Worm (Caenorhabditis elegans): ENCODE results near the gene C06B8.2.

The C06B8.2 gene

ce11 chrV:15505068-15505467 is 26.5 kb upstream of the C06B8.2 start (continued):
- TF ChIP-seq nhr-90 (tag; optimal IDR thresholded peaks at IDR 0.05; ENCODE audit: poor library complexity): peak; percentile 56
- TF ChIP-seq nhr-11 (tag; optimal IDR thresholded peaks at IDR 0.05): no peak
- TF ChIP-seq nhr-20 (tag; optimal IDR thresholded peaks at IDR 0.05): peak; percentile 55
- peak; percentile 49 for TF ChIP-seq nhr-77 (tag; optimal IDR thresholded peaks at IDR 0.05)
- TF ChIP-seq fkh-8 (tag; optimal IDR thresholded peaks at IDR 0.05): no peak
- peak; percentile 54 for TF ChIP-seq nhr-47 (tag; optimal IDR thresholded peaks at IDR 0.05)
- no peak for TF ChIP-seq hlh-17 (GFP tag; optimal IDR thresholded peaks at IDR 0.05; ENCODE audit: borderline replicate concordance)
- TF ChIP-seq zip-4 (GFP tag; optimal IDR thresholded peaks at IDR 0.05): no peak
- TF ChIP-seq grh-1 (GFP tag; IDR thresholded peaks at IDR 0.05): no peak
- TF ChIP-seq sox-4 (tag; optimal IDR thresholded peaks at IDR 0.05): no peak
- TF ChIP-seq zag-1 (tag; optimal IDR thresholded peaks at IDR 0.05): no peak
- TF ChIP-seq unc-62 (GFP tag; optimal IDR thresholded peaks at IDR 0.05): no peak
- no peak for TF ChIP-seq hpl-2 (GFP tag; optimal IDR thresholded peaks at IDR 0.05)
- TF ChIP-seq elt-2 (tag; optimal IDR thresholded peaks at IDR 0.05): peak; percentile 15
- no peak for TF ChIP-seq hlh-4 (tag; optimal IDR thresholded peaks at IDR 0.05)
- TF ChIP-seq sup-37 (GFP tag; optimal IDR thresholded peaks at IDR 0.05): peak; percentile 11
- TF ChIP-seq mep-1 (tag; optimal IDR thresholded peaks at IDR 0.05): no peak
- TF ChIP-seq snu-23 (GFP tag; optimal IDR thresholded peaks at IDR 0.05): peak; percentile 51
- peak; percentile 1 for TF ChIP-seq xbp-1 (tag; optimal IDR thresholded peaks at IDR 0.05)
- TF ChIP-seq Y116A8C.19 (tag; optimal IDR thresholded peaks at IDR 0.05; ENCODE audit: borderline replicate concordance): no peak
- no peak for TF ChIP-seq nhr-28 (tag; optimal IDR thresholded peaks at IDR 0.05)
- TF ChIP-seq ceh-63 (GFP tag; optimal IDR thresholded peaks at IDR 0.05): no peak
- no peak for TF ChIP-seq pqm-1 (tag; optimal IDR thresholded peaks at IDR 0.05)
- TF ChIP-seq mab-9 (GFP tag; IDR thresholded peaks at IDR 0.05): no peak
- peak; percentile 73 for TF ChIP-seq rnt-1 (tag; optimal IDR thresholded peaks at IDR 0.05)
- TF ChIP-seq blmp-1 (tag; optimal IDR thresholded peaks at IDR 0.05): no peak
- peak; percentile 37 for TF ChIP-seq C16A3.4 (tag; optimal IDR thresholded peaks at IDR 0.05)
- no peak for TF ChIP-seq aly-2 (tag; optimal IDR thresholded peaks at IDR 0.05)
- TF ChIP-seq lin-14 (GFP tag; optimal IDR thresholded peaks at IDR 0.05): no peak
- TF ChIP-seq sptf-1 (tag; optimal IDR thresholded peaks at IDR 0.05): no peak
- no peak for TF ChIP-seq ets-5 (GFP tag; IDR thresholded peaks at IDR 0.05)
- no peak for TF ChIP-seq ceh-90 (tag; optimal IDR thresholded peaks at IDR 0.05)
- TF ChIP-seq elt-3 (tag; optimal IDR thresholded peaks at IDR 0.05): no peak
- peak; percentile 41 for TF ChIP-seq skn-1 (tag; optimal IDR thresholded peaks at IDR 0.05)
- no peak for TF ChIP-seq dsc-1 (tag; optimal IDR thresholded peaks at IDR 0.05)
- TF ChIP-seq ztf-11 (tag; optimal IDR thresholded peaks at IDR 0.05): peak in 1 of 2 experiments; percentile 4
- peak; percentile 0 for TF ChIP-seq jun-1 (tag; optimal IDR thresholded peaks at IDR 0.05)
- peak; percentile 28 to 65 for TF ChIP-seq lin-35 (GFP tag; optimal IDR thresholded peaks at IDR 0.05)
- no peak for TF ChIP-seq F16B12.6 (tag; optimal IDR thresholded peaks at IDR 0.05)

ce11 chrV:15503603-15504002 is 25.1 kb upstream of the C06B8.2 start:
- TF ChIP-seq elt-3 (tag; optimal IDR thresholded peaks at IDR 0.05): no peak
- no peak for TF ChIP-seq efl-1 (optimal IDR thresholded peaks at IDR 0.05)
- peak in 1 of 2 experiments; percentile 79 for TF ChIP-seq efl-1 (GFP tag; optimal IDR thresholded peaks at IDR 0.05 in 1 of 2)
- TF ChIP-seq fkh-10 (GFP tag; optimal IDR thresholded peaks at IDR 0.05): no peak
- TF ChIP-seq nhr-76 (tag; optimal IDR thresholded peaks at IDR 0.05): no peak

- TF ChIP-seq egl-13 (tag; optimal IDR thresholded peaks at IDR 0.05) (no peak), lin-14 (GFP tag; optimal IDR thresholded peaks at IDR 0.05) (peak; percentile 2), elt-2 (tag; optimal IDR thresholded peaks at IDR 0.05) (peak; percentile 7), mab-9 (GFP tag; IDR thresholded peaks at IDR 0.05) (no peak), efl-1 (optimal IDR thresholded peaks at IDR 0.05) (peak in 1 of 2 experiments; percentile 11), efl-1 (GFP tag; optimal IDR thresholded peaks at IDR 0.05 in 1 of 2) (peak in 1 of 2 experiments; percentile 77)
These were observed 20.6 kb upstream of the C06B8.2 start for ce11 chrV:15499099-15499498.
